Worm (Caenorhabditis elegans) whole organism, L4 larva: ENCODE data around the gene cfap-36.
A peak's percentile ranks its signal among the peaks of the same experiment; 100 is the strongest.

Source experiments
- D1046.2 ChIP-seq: fragments of 200-800 bp; sonication (Bioruptor generic); IDR thresholded peaks from 2 replicates; pipeline ENCODE4 v1.3.6; 2022; ENCODE audit warnings: missing genetic modification characterization, missing compliant biosample characterization
- F10B5.3 ChIP-seq: sonication (generic microtip); optimal IDR thresholded peaks from 2 replicates; lab custom pipeline; 2016; ENCODE audit warnings: mild to moderate bottlenecking, missing genetic modification characterization, missing compliant biosample characterization
- F37D6.2 ChIP-seq: sonication (generic microtip); optimal IDR thresholded peaks from 2 replicates; lab custom pipeline; 2016; ENCODE audit warnings: mild to moderate bottlenecking, missing genetic modification characterization, missing compliant biosample characterization
- F44E2.7 ChIP-seq: fragments of 200-800 bp; sonication (Bioruptor generic); IDR thresholded peaks from 2 replicates; pipeline ENCODE4 v2.1.2; 2022; ENCODE audit warnings: missing genetic modification characterization, missing compliant biosample characterization
- F49E8.2 ChIP-seq: sonication (generic microtip); optimal IDR thresholded peaks from 2 replicates; lab custom pipeline; 2016; ENCODE audit warnings: missing compliant biosample characterization, mild to moderate bottlenecking, missing genetic modification characterization, borderline replicate concordance
- Y48G9A.11 ChIP-seq: fragments of 200-800 bp; sonication (Bioruptor generic); IDR thresholded peaks from 2 replicates; pipeline ENCODE4 v1.3.6; 2022; ENCODE audit warnings: missing genetic modification reagents, missing genetic modification characterization, missing compliant biosample characterization
- ZK546.5 ChIP-seq, 2 experiments: sonication (generic microtip); optimal IDR thresholded peaks; 2 replicates each; lab custom pipeline; 2017; ENCODE audit warnings: missing biosample characterization in 2 of 2, missing genetic modification characterization in 2 of 2
- aha-1 ChIP-seq: fragments of 150-350 bp; peaks from one replicate; lab custom pipeline; 2014; ENCODE audit warnings: missing biosample characterization, missing genetic modification characterization
- aly-2 ChIP-seq: sonication (generic microtip); optimal IDR thresholded peaks from 2 replicates; lab custom pipeline; 2018; ENCODE audit warnings: missing biosample characterization, missing genetic modification characterization
- arid-1 ChIP-seq: fragments of 200-800 bp; sonication (Bioruptor generic); conservative IDR thresholded peaks from 2 replicates; pipeline ENCODE4 v1.3.6; 2022; ENCODE audit warnings: missing genetic modification reagents, missing genetic modification characterization, missing compliant biosample characterization
- attf-4 ChIP-seq: sonication (generic microtip); optimal IDR thresholded peaks from 3 replicates; lab custom pipeline; 2017; ENCODE audit warnings: missing biosample characterization, missing genetic modification characterization
- ceh-20 ChIP-seq: fragments of 200-800 bp; sonication (Bioruptor generic); IDR thresholded peaks from 2 replicates; pipeline ENCODE4 v1.3.6; 2022; ENCODE audit warnings: missing genetic modification reagents, missing genetic modification characterization, missing compliant biosample characterization
- ceh-32 ChIP-seq: sonication (generic microtip); optimal IDR thresholded peaks from 2 replicates; lab custom pipeline; 2016; ENCODE audit warnings: mild to moderate bottlenecking, missing genetic modification characterization, missing compliant biosample characterization; ENCODE audit not compliant: poor library complexity
- ceh-82 ChIP-seq: sonication (generic microtip); optimal IDR thresholded peaks from 2 replicates; lab custom pipeline; 2017; ENCODE audit warnings: missing biosample characterization, missing genetic modification characterization
- cey-2 ChIP-seq: sonication (generic microtip); optimal IDR thresholded peaks from 3 replicates; lab custom pipeline; 2017; ENCODE audit warnings: missing genetic modification characterization, mild to moderate bottlenecking, missing compliant biosample characterization, antibody characterized with exemption, borderline replicate concordance; ENCODE audit not compliant: insufficient read depth
- ctbp-1 ChIP-seq: fragments of 200-800 bp; sonication (Bioruptor generic); IDR thresholded peaks from 2 replicates; pipeline ENCODE4 v1.3.6; 2022; ENCODE audit warnings: missing genetic modification reagents, missing genetic modification characterization, missing compliant biosample characterization
- daf-16 ChIP-seq, 3 experiments: sonication (generic microtip); optimal IDR thresholded peaks; 2 replicates each; lab custom pipeline; 2016 to 2017; ENCODE audit warnings: missing genetic modification characterization in 3 of 3, missing genetic modification reagents in 3 of 3, mild to moderate bottlenecking in 2 of 3, missing compliant biosample characterization in 2 of 3, missing biosample characterization in 1 of 3, moderate library complexity in 1 of 3
- daf-19 ChIP-seq: fragments of 200-800 bp; sonication (Bioruptor generic); conservative IDR thresholded peaks from 2 replicates; pipeline ENCODE4 v1.3.6; 2022; ENCODE audit warnings: missing genetic modification characterization, missing compliant biosample characterization
- dmd-9 ChIP-seq: fragments of 200-800 bp; sonication (Bioruptor generic); IDR thresholded peaks from 2 replicates; pipeline ENCODE4 v1.3.6; 2022; ENCODE audit warnings: missing genetic modification reagents, missing genetic modification characterization, missing compliant biosample characterization
- dpl-1 ChIP-seq: fragments of 150-350 bp; optimal IDR thresholded peaks from 2 replicates; lab custom pipeline; 2014; ENCODE audit warnings: missing biosample characterization, missing genetic modification reagents, missing genetic modification characterization
- dve-1 ChIP-seq: sonication (generic microtip); optimal IDR thresholded peaks from 2 replicates; lab custom pipeline; 2017; ENCODE audit warnings: antibody characterized with exemption, mild to moderate bottlenecking, missing genetic modification characterization, missing compliant biosample characterization; ENCODE audit not compliant: insufficient read depth
- egl-27 ChIP-seq: sonication (generic microtip); optimal IDR thresholded peaks from 3 replicates; lab custom pipeline; 2017; ENCODE audit warnings: missing biosample characterization, missing genetic modification reagents, missing genetic modification characterization
- fkh-10 ChIP-seq: fragments of 150-350 bp; optimal IDR thresholded peaks from 2 replicates; lab custom pipeline; 2014; ENCODE audit warnings: missing biosample characterization, missing genetic modification reagents, missing genetic modification characterization
- lim-7 ChIP-seq: fragments of 200-800 bp; sonication (Bioruptor generic); IDR thresholded peaks from 2 replicates; pipeline ENCODE4 v1.3.6; 2022; ENCODE audit warnings: missing genetic modification characterization, missing compliant biosample characterization
- lin-13 ChIP-seq: fragments of 150-350 bp; optimal IDR thresholded peaks from 2 replicates; lab custom pipeline; 2014; ENCODE audit warnings: missing biosample characterization, missing genetic modification reagents, missing genetic modification characterization
- lin-38 ChIP-seq: fragments of 200-800 bp; sonication (Bioruptor generic); IDR thresholded peaks from 2 replicates; pipeline ENCODE4 v1.3.6; 2022; ENCODE audit warnings: missing genetic modification reagents, missing genetic modification characterization, missing compliant biosample characterization
- lin-39 ChIP-seq: fragments of 150-350 bp; optimal IDR thresholded peaks from 2 replicates; lab custom pipeline; 2014; ENCODE audit warnings: missing biosample characterization, missing genetic modification reagents, missing genetic modification characterization
- lir-3 ChIP-seq: sonication (generic microtip); optimal IDR thresholded peaks from 2 replicates; lab custom pipeline; 2016; ENCODE audit warnings: mild to moderate bottlenecking, missing genetic modification characterization, missing compliant biosample characterization
- lsy-2 ChIP-seq, 2 experiments: fragments of 150-350 bp in 1 of 2; sonication (generic microtip) in 1 of 2; optimal IDR thresholded peaks; 2 replicates each; lab custom pipeline; 2014 to 2017; ENCODE audit warnings: missing biosample characterization in 2 of 2, missing genetic modification characterization in 2 of 2
- madf-9 ChIP-seq: fragments of 200-800 bp; sonication (Bioruptor generic); conservative IDR thresholded peaks from 2 replicates; pipeline ENCODE4 v1.3.6; 2022; ENCODE audit warnings: missing genetic modification reagents, missing genetic modification characterization, missing compliant biosample characterization
- mdl-1 ChIP-seq, 2 experiments: fragments of 150-350 bp in 1 of 2; sonication (generic microtip) in 1 of 2; optimal IDR thresholded peaks; 2 replicates each; lab custom pipeline; 2014 to 2017; ENCODE audit warnings: missing biosample characterization in 2 of 2, missing genetic modification characterization in 2 of 2
- mes-2 ChIP-seq: sonication (generic microtip); optimal IDR thresholded peaks from 2 replicates; lab custom pipeline; 2016; ENCODE audit warnings: missing genotype, mild to moderate bottlenecking, missing genetic modification characterization, missing compliant biosample characterization; ENCODE audit not compliant: poor library complexity, severe bottlenecking
- nhr-10 ChIP-seq: fragments of 150-350 bp; optimal IDR thresholded peaks from 2 replicates; lab custom pipeline; 2014; ENCODE audit warnings: missing biosample characterization, missing genetic modification characterization
- nhr-11 ChIP-seq: fragments of 150-350 bp; optimal IDR thresholded peaks from 2 replicates; lab custom pipeline; 2014; ENCODE audit warnings: missing biosample characterization, missing genetic modification characterization
- nhr-111 ChIP-seq: fragments of 200-800 bp; sonication (Bioruptor generic); optimal IDR thresholded peaks from 2 replicates; lab custom pipeline; 2018; ENCODE audit warnings: mild to moderate bottlenecking, missing genetic modification characterization, missing compliant biosample characterization
- nhr-41 ChIP-seq: fragments of 200-800 bp; sonication (Bioruptor generic); IDR thresholded peaks from 2 replicates; pipeline ENCODE4 v1.3.6; 2022; ENCODE audit warnings: missing genetic modification reagents, missing genetic modification characterization, missing compliant biosample characterization
- nhr-48 ChIP-seq: sonication (generic microtip); optimal IDR thresholded peaks from 2 replicates; lab custom pipeline; 2016; ENCODE audit warnings: mild to moderate bottlenecking, missing genetic modification characterization, missing compliant biosample characterization
- pha-4 ChIP-seq, 2 experiments: fragments of 150-350 bp in 1 of 2; fragments of 200-800 bp in 1 of 2; sonication (Bioruptor generic) in 1 of 2; IDR thresholded peaks in 1 of 2; optimal IDR thresholded peaks in 1 of 2; 2 replicates each; pipeline versions ENCODE4 v1.3.6 to Lab custom; 2014 to 2022; ENCODE audit warnings: missing genetic modification characterization in 2 of 2, missing genetic modification reagents in 2 of 2, missing biosample characterization in 1 of 2, missing compliant biosample characterization in 1 of 2
- pqm-1 ChIP-seq: sonication (generic microtip); optimal IDR thresholded peaks from 2 replicates; lab custom pipeline; 2017; ENCODE audit warnings: missing biosample characterization, missing genetic modification characterization
- rbr-2 ChIP-seq: sonication (generic microtip); optimal IDR thresholded peaks from 2 replicates; lab custom pipeline; 2016; ENCODE audit warnings: missing genotype, missing genetic modification characterization, missing compliant biosample characterization
- saeg-2 ChIP-seq: fragments of 200-800 bp; sonication (Bioruptor generic); IDR thresholded peaks from 2 replicates; pipeline ENCODE4 v1.3.6; 2022; ENCODE audit warnings: missing genetic modification reagents, missing genetic modification characterization, missing compliant biosample characterization
- set-16 ChIP-seq: fragments of 200-800 bp; sonication (Bioruptor generic); IDR thresholded peaks from 2 replicates; pipeline ENCODE4 v1.3.6; 2022; ENCODE audit warnings: missing genetic modification reagents, missing genetic modification characterization, missing compliant biosample characterization
- spr-1 ChIP-seq: sonication (generic microtip); optimal IDR thresholded peaks from 2 replicates; lab custom pipeline; 2016; ENCODE audit warnings: mild to moderate bottlenecking, missing genetic modification characterization, missing compliant biosample characterization
- tag-97 ChIP-seq: fragments of 200-800 bp; sonication (Bioruptor generic); IDR thresholded peaks from 2 replicates; pipeline ENCODE4 v1.3.6; 2022; ENCODE audit warnings: missing genetic modification characterization, missing compliant biosample characterization
- zip-2 ChIP-seq: fragments of 150-350 bp; optimal IDR thresholded peaks from 2 replicates; lab custom pipeline; 2014; ENCODE audit warnings: missing biosample characterization, missing genetic modification characterization
- ztf-11 ChIP-seq: fragments of 150-350 bp; optimal IDR thresholded peaks from 2 replicates; lab custom pipeline; 2014; ENCODE audit warnings: missing biosample characterization, missing genetic modification characterization
- ztf-7 ChIP-seq: fragments of 150-350 bp; optimal IDR thresholded peaks from 2 replicates; lab custom pipeline; 2014; ENCODE audit warnings: missing biosample characterization, missing genetic modification characterization

cfap-36 gene

DNA sequence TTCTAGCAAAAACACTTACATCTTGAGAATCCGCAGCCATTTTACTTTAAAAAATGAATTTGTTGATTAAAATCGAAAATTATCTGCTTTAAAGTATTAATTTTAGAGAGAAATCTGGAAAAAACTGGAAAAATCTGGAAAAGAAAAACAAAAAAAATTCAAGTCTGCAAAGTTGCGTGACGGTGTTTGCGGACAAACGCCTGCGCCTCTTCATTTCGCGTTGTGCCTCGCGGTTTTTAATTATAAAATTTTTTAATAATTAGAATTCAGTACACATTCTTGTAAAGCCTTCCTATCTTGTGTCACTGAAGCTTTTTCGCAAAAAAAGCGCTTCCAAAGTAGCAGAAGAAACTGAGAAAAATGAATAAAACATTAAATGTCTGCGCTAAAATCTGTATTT, 45.4 kb downstream of the cfap-36 start, which contains the start of gene W03F9.1 (continued):
- no peak for TF ChIP-seq cey-2 (tag; lab: Kevin White, UChicago)

DNA sequence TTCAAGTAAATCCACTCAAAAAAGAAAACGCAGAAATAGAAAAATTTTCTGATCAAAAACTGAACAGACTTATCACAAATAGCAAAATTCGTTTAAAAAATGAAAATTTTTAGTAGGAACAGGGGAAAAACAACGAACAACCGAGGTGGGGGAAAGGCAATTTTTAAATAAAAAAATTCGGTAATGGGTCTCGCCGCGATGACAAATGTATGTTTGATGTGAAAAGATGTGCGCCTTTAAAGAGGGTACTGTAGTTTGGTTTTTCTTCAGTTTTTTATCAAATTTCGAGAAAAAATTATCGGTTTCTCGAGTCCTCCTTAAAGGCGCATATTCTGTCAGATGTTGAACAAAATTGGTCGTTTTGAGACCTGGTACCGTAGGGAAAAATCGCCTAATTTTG, 48.1 kb downstream of the cfap-36 start:
- TF ChIP-seq nhr-11 (tag; lab: Kevin White, UChicago) = no peak
- no peak for TF ChIP-seq dpl-1 (GFP tag; lab: Kevin White, UChicago)
- TF ChIP-seq ceh-32 (tag; lab: Kevin White, UChicago) = no peak
- no peak for TF ChIP-seq nhr-41 (GFP tag; lab: Robert Waterston, UW)
- no peak for TF ChIP-seq daf-19 (GFP tag; lab: Robert Waterston, UW)
- no peak for TF ChIP-seq ctbp-1 (GFP tag; lab: Robert Waterston, UW)
- TF ChIP-seq F49E8.2 = peak; percentile 29
- TF ChIP-seq nhr-48 = no peak
- TF ChIP-seq lim-7 (GFP tag; lab: Robert Waterston, UW) = peak; percentile 56
- TF ChIP-seq nhr-10 (tag; lab: Kevin White, UChicago) = no peak
- no peak for TF ChIP-seq dmd-9 (GFP tag; lab: Robert Waterston, UW)
- TF ChIP-seq ceh-82 (tag; lab: Kevin White, UChicago) = no peak
- no peak for TF ChIP-seq ceh-20 (GFP tag; lab: Robert Waterston, UW)
- TF ChIP-seq lin-39 (tag; lab: Kevin White, UChicago) = no peak
- no peak for TF ChIP-seq ztf-11
- TF ChIP-seq ZK546.5 (tag; optimal IDR thresholded peaks at IDR 0.05; lab: Kevin White, UChicago) = no peak
- TF ChIP-seq tag-97 (GFP tag; lab: Robert Waterston, UW) = no peak
- TF ChIP-seq arid-1 = 0 out of 2 replicates have a peak, but pooled peaks have one; percentile 18
- TF ChIP-seq spr-1 (tag; lab: Kevin White, UChicago) = no peak
- TF ChIP-seq pqm-1 (tag; lab: Kevin White, UChicago) = no peak
- TF ChIP-seq madf-9 (GFP tag; lab: Robert Waterston, UW) = no peak
- TF ChIP-seq pha-4 (GFP tag; IDR thresholded peaks at IDR 0.05; lab: Robert Waterston, UW) = no peak
- no peak for TF ChIP-seq pha-4 (tag; optimal IDR thresholded peaks at IDR 0.05; lab: Kevin White, UChicago)
- peak; percentile 24 for TF ChIP-seq lin-38 (GFP tag; lab: Robert Waterston, UW)
- no peak for TF ChIP-seq lsy-2 (tag; optimal IDR thresholded peaks at IDR 0.05; lab: Kevin White, UChicago)
- no peak for TF ChIP-seq lin-13
- no peak for TF ChIP-seq D1046.2 (GFP tag; lab: Robert Waterston, UW)
- TF ChIP-seq aha-1 (tag; lab: Kevin White, UChicago) = peak; percentile 70

DNA sequence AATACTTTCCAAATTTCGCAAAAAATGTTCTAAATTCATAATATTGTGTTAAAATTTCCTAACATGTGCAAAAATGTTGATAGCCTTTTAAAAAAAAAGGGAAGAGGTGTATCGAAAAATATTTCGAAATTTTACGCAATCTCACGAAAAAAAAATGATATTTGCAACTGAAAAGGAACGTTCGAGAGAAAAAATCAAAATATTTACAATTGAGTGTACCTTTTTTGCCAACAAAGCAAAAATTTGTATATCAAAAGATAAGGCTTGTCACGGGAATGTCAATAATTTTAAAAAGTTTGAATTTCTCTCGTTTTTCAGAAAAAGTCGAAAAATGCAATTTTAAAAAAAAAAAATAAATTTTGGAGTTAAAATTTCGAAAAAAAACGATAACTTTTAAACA, 48.5 kb downstream of the cfap-36 start:
- TF ChIP-seq ctbp-1 (GFP tag; lab: Robert Waterston, UW) (0 out of 2 replicates have a peak, but pooled peaks have one; percentile 24), attf-4 (tag; lab: Kevin White, UChicago) (no peak), mdl-1 (tag; optimal IDR thresholded peaks at IDR 0.05; lab: Kevin White, UChicago) (no peak), set-16 (GFP tag; lab: Robert Waterston, UW) (no peak), mes-2 (tag; lab: Kevin White, UChicago) (no peak), lsy-2 (tag; optimal IDR thresholded peaks at IDR 0.05; lab: Kevin White, UChicago) (peak in 1 of 2 experiments; percentile 45), lir-3 (no peak), F10B5.3 (no peak), lim-7 (GFP tag; lab: Robert Waterston, UW) (no peak), nhr-111 (GFP tag; lab: Kevin White, UChicago) (no peak), zip-2 (peak; percentile 99), aly-2 (no peak), egl-27 (no peak), nhr-41 (GFP tag; lab: Robert Waterston, UW) (no peak), madf-9 (GFP tag; lab: Robert Waterston, UW) (no peak), F44E2.7 (no peak), saeg-2 (GFP tag; lab: Robert Waterston, UW) (0 out of 2 replicates have a peak, but pooled peaks have one; percentile 28), rbr-2 (tag; lab: Kevin White, UChicago) (no peak), dve-1 (tag; lab: Kevin White, UChicago) (peak; percentile 60), Y48G9A.11 (GFP tag; lab: Robert Waterston, UW) (no peak), daf-16 (GFP tag; optimal IDR thresholded peaks at IDR 0.05; lab: Kevin White, UChicago) (peak in 1 of 2 experiments; percentile 46), daf-16 (tag; optimal IDR thresholded peaks at IDR 0.05; lab: Kevin White, UChicago) (peak; percentile 72), fkh-10 (GFP tag; lab: Kevin White, UChicago) (no peak), F37D6.2 (tag; lab: Kevin White, UChicago) (no peak), lin-38 (GFP tag; lab: Robert Waterston, UW) (peak; percentile 30; the same call in 1 of the 2 replicates), ztf-7 (peak; percentile 92)
